Fruit fly (Drosophila melanogaster) whole organism, embryonic: ENCODE results near the gene CG5265.

Experiments
- CG4707 ChIP-seq: fragments of 200-800 bp; sonication (Bioruptor generic); optimal IDR thresholded peaks from 2 replicates; lab custom pipeline; 2018; ENCODE audit warnings: missing biosample characterization, mild to moderate bottlenecking, missing genetic modification characterization, moderate library complexity
- chn ChIP-seq: fragments of 200-800 bp; sonication (Bioruptor generic); optimal IDR thresholded peaks from 2 replicates; lab custom pipeline; 2016; ENCODE audit warnings: missing biosample characterization, missing genetic modification characterization
- gce ChIP-seq: fragments of 200-800 bp; sonication (Bioruptor generic); IDR thresholded peaks from 3 replicates; pipeline ENCODE4 v1.3.6; 2022; ENCODE audit warnings: missing biosample characterization, missing genetic modification characterization

- TF ChIP-seq chn (GFP tag; lab: Kevin White, UChicago) (no peak), gce (GFP tag; lab: Robert Waterston, UW) (no peak), CG4707 (GFP tag; lab: Kevin White, UChicago) (no peak)
Observed at dm6 chr3R:17135747-17136146, 3.1 kb upstream of the CG5265 start, which contains the start of gene CG5246.
